Fruit fly (Drosophila melanogaster) whole organism, embryonic: ENCODE data around the gene CG1999.
A peak's percentile ranks its signal among the peaks of the same experiment; 100 is the strongest.

ENCODE experiments used
- Aef1 ChIP-seq: fragments of 200-800 bp; sonication (Bioruptor generic); IDR thresholded peaks from 3 replicates; pipeline ENCODE4 v1.3.6; 2022; ENCODE audit warnings: missing biosample characterization, missing genetic modification characterization
- Bgb ChIP-seq: fragments of 200-800 bp; sonication (Bioruptor generic); IDR thresholded peaks from 2 replicates; pipeline ENCODE4 v1.3.6; 2022; ENCODE audit warnings: missing biosample characterization, missing genetic modification characterization; ENCODE audit not compliant: partially characterized antibody
- Blimp-1 ChIP-seq: fragments of 200-800 bp; sonication (Bioruptor generic); optimal IDR thresholded peaks from 3 replicates; lab custom pipeline; 2018; ENCODE audit warnings: missing biosample characterization, missing genetic modification characterization, mild to moderate bottlenecking, moderate library complexity, missing genetic modification reagents
- CG13424 ChIP-seq: fragments of 200-800 bp; sonication (Bioruptor generic); optimal IDR thresholded peaks from 2 replicates; lab custom pipeline; 2019; ENCODE audit warnings: missing biosample characterization, mild to moderate bottlenecking, missing genetic modification characterization, moderate library complexity
- CG14014 ChIP-seq: fragments of 200-800 bp; sonication (Bioruptor generic); IDR thresholded peaks from 2 replicates; pipeline ENCODE4 v1.3.6; 2022; ENCODE audit warnings: missing biosample characterization, missing genetic modification characterization
- CG14441 ChIP-seq: fragments of 200-800 bp; sonication (Bioruptor generic); IDR thresholded peaks from 2 replicates; pipeline ENCODE4 v1.3.6; 2022; ENCODE audit warnings: missing biosample characterization, missing genetic modification characterization
- CG14710 ChIP-seq: fragments of 200-800 bp; sonication (Bioruptor generic); optimal IDR thresholded peaks from 3 replicates; lab custom pipeline; 2019; ENCODE audit warnings: missing biosample characterization, mild to moderate bottlenecking, missing genetic modification characterization, moderate library complexity
- CG14965 ChIP-seq: fragments of 200-800 bp; sonication (Bioruptor generic); optimal IDR thresholded peaks from 2 replicates; lab custom pipeline; 2016; ENCODE audit warnings: missing biosample characterization, missing genetic modification characterization, borderline replicate concordance
- CG18619 ChIP-seq: fragments of 200-800 bp; sonication (Bioruptor generic); optimal IDR thresholded peaks from 3 replicates; lab custom pipeline; 2017; ENCODE audit warnings: missing biosample characterization, mild to moderate bottlenecking, missing genetic modification characterization
- CG2199 ChIP-seq: fragments of 200-800 bp; sonication (Bioruptor generic); IDR thresholded peaks from 3 replicates; pipeline ENCODE4 v1.3.6; 2022; ENCODE audit warnings: missing biosample characterization, missing genetic modification characterization
- CG31224 ChIP-seq: fragments of 200-800 bp; sonication (Bioruptor generic); IDR thresholded peaks from 2 replicates; pipeline ENCODE4 v1.3.6; 2022; ENCODE audit warnings: missing biosample characterization, missing genetic modification characterization
- CG31441 ChIP-seq: fragments of 200-800 bp; sonication (Bioruptor generic); IDR thresholded peaks from 2 replicates; pipeline ENCODE4 v1.3.6; 2022; ENCODE audit warnings: missing biosample characterization, missing genetic modification characterization
- CG33557 ChIP-seq: fragments of 200-800 bp; sonication (Bioruptor generic); optimal IDR thresholded peaks from 2 replicates; lab custom pipeline; 2019; ENCODE audit warnings: missing biosample characterization, mild to moderate bottlenecking, missing genetic modification characterization, moderate library complexity
- CG6175 ChIP-seq: fragments of 200-800 bp; sonication (Bioruptor generic); IDR thresholded peaks from 3 replicates; pipeline ENCODE4 v1.3.6; 2022; ENCODE audit warnings: missing biosample characterization, missing genetic modification characterization
- CG7839 ChIP-seq: fragments of 200-800 bp; sonication (Bioruptor generic); optimal IDR thresholded peaks from 3 replicates; lab custom pipeline; 2018; ENCODE audit warnings: missing biosample characterization, mild to moderate bottlenecking, missing genetic modification characterization, moderate library complexity
- CG8478 ChIP-seq: fragments of >200 bp; optimal IDR thresholded peaks from 2 replicates; lab custom pipeline; 2018
- CG9797 ChIP-seq: fragments of 200-800 bp; sonication (Bioruptor generic); optimal IDR thresholded peaks from 3 replicates; lab custom pipeline; 2018; ENCODE audit warnings: missing biosample characterization, mild to moderate bottlenecking, missing genetic modification characterization
- CkIIα-i1 ChIP-seq: fragments of 200-800 bp; sonication (Bioruptor generic); IDR thresholded peaks from 2 replicates; pipeline ENCODE4 v1.3.6; 2022; ENCODE audit warnings: missing biosample characterization, missing genetic modification characterization
- D19A ChIP-seq: fragments of 200-800 bp; optimal IDR thresholded peaks from 3 replicates; lab custom pipeline; 2019; ENCODE audit warnings: missing biosample characterization, mild to moderate bottlenecking, missing genetic modification characterization, moderate library complexity
- Dip3 ChIP-seq: fragments of 200-800 bp; sonication (Bioruptor generic); optimal IDR thresholded peaks from 3 replicates; lab custom pipeline; 2016; ENCODE audit warnings: missing biosample characterization, missing genetic modification characterization
- HLH54F ChIP-seq: fragments of 200-800 bp; sonication (Bioruptor generic); optimal IDR thresholded peaks from 3 replicates; lab custom pipeline; 2016; ENCODE audit warnings: missing biosample characterization, missing genetic modification characterization
- Neu2 ChIP-seq: fragments of 200-800 bp; sonication (Bioruptor generic); optimal IDR thresholded peaks from 3 replicates; lab custom pipeline; 2016; ENCODE audit warnings: missing biosample characterization, missing genetic modification characterization, borderline replicate concordance
- NfI ChIP-seq: fragments of 200-800 bp; sonication (Bioruptor generic); optimal IDR thresholded peaks from 3 replicates; lab custom pipeline; 2018; ENCODE audit warnings: missing biosample characterization, mild to moderate bottlenecking, missing genetic modification characterization, moderate library complexity
- Sin3A ChIP-seq: fragments of >200 bp; optimal IDR thresholded peaks from 2 replicates; lab custom pipeline; 2018
- Sox100B ChIP-seq: fragments of 200-800 bp; sonication (Bioruptor generic); optimal IDR thresholded peaks from 3 replicates; lab custom pipeline; 2018; ENCODE audit warnings: missing biosample characterization, mild to moderate bottlenecking, missing genetic modification characterization
- bsh ChIP-seq, 2 experiments: fragments of 200-800 bp; sonication (Bioruptor generic); optimal IDR thresholded peaks; 2 replicates each; lab custom pipeline; 2017 to 2018; ENCODE audit warnings: mild to moderate bottlenecking in 2 of 2, missing biosample characterization in 2 of 2, missing genetic modification characterization in 2 of 2, moderate library complexity in 1 of 2
- chm ChIP-seq: fragments of 200-800 bp; sonication (Bioruptor generic); IDR thresholded peaks from 2 replicates; pipeline ENCODE4 v1.3.6; 2022; ENCODE audit warnings: missing biosample characterization, missing genetic modification characterization
- crol ChIP-seq: fragments of 200-800 bp; sonication (Bioruptor generic); IDR thresholded peaks from 2 replicates; pipeline ENCODE4 v1.3.6; 2022; ENCODE audit warnings: missing biosample characterization, missing genetic modification characterization
- disco-r ChIP-seq: fragments of 200-800 bp; sonication (Bioruptor generic); optimal IDR thresholded peaks from 2 replicates; lab custom pipeline; 2016; ENCODE audit warnings: missing biosample characterization, missing genetic modification characterization
- fu2 ChIP-seq: fragments of 200-800 bp; sonication (Bioruptor generic); optimal IDR thresholded peaks from 2 replicates; lab custom pipeline; 2016; ENCODE audit warnings: missing biosample characterization, missing genetic modification characterization
- gsb-n ChIP-seq: fragments of 200-800 bp; sonication (Bioruptor generic); optimal IDR thresholded peaks from 3 replicates; lab custom pipeline; 2018; ENCODE audit warnings: missing biosample characterization, mild to moderate bottlenecking, missing genetic modification characterization
- her ChIP-seq: fragments of 200-800 bp; sonication (Bioruptor generic); optimal IDR thresholded peaks from 2 replicates; lab custom pipeline; 2016; ENCODE audit warnings: missing biosample characterization, missing genetic modification characterization
- lola ChIP-seq, 3 experiments: fragments of >200 bp in 2 of 3; fragments of 200-800 bp in 1 of 3; sonication (Bioruptor generic) in 1 of 3; optimal IDR thresholded peaks; 2 replicates each; lab custom pipeline; 2017 to 2019; ENCODE audit warnings: missing biosample characterization in 3 of 3, missing genetic modification characterization in 3 of 3, mild to moderate bottlenecking in 1 of 3, moderate library complexity in 1 of 3
- maf-S ChIP-seq: fragments of 200-800 bp; sonication (Bioruptor generic); optimal IDR thresholded peaks from 2 replicates; lab custom pipeline; 2016; ENCODE audit warnings: missing biosample characterization, missing genetic modification characterization
- mld ChIP-seq: fragments of 200-800 bp; sonication (Bioruptor generic); IDR thresholded peaks from 3 replicates; pipeline ENCODE4 v1.3.6; 2022; ENCODE audit warnings: missing biosample characterization, missing genetic modification characterization; ENCODE audit not compliant: partially characterized antibody
- nerfin-1 ChIP-seq: fragments of 200-800 bp; sonication (Bioruptor generic); optimal IDR thresholded peaks from 3 replicates; lab custom pipeline; 2019; ENCODE audit warnings: missing biosample characterization, mild to moderate bottlenecking, missing genetic modification characterization, moderate library complexity
- nmo ChIP-seq: fragments of 200-800 bp; sonication (Bioruptor generic); optimal IDR thresholded peaks from 2 replicates; lab custom pipeline; 2018; ENCODE audit warnings: missing biosample characterization, mild to moderate bottlenecking, missing genetic modification characterization, moderate library complexity
- p53 ChIP-seq: fragments of 200-800 bp; sonication (Bioruptor generic); optimal IDR thresholded peaks from 2 replicates; lab custom pipeline; 2016; ENCODE audit warnings: missing biosample characterization, missing genetic modification characterization
- peb ChIP-seq: fragments of 200-800 bp; sonication (Bioruptor generic); IDR thresholded peaks from 2 replicates; pipeline ENCODE4 v1.3.6; 2022; ENCODE audit warnings: missing biosample characterization, missing genetic modification characterization
- pum ChIP-seq: fragments of 200-800 bp; sonication (Bioruptor generic); optimal IDR thresholded peaks from 2 replicates; lab custom pipeline; 2016; ENCODE audit warnings: missing biosample characterization, missing genetic modification characterization
- salm ChIP-seq: fragments of 200-800 bp; sonication (Bioruptor generic); optimal IDR thresholded peaks from 2 replicates; lab custom pipeline; 2018; ENCODE audit warnings: missing biosample characterization, mild to moderate bottlenecking, missing genetic modification characterization
- sens-2 ChIP-seq: fragments of 200-800 bp; sonication (Bioruptor generic); IDR thresholded peaks from 2 replicates; pipeline ENCODE4 v1.3.6; 2022; ENCODE audit warnings: missing biosample characterization, missing genetic modification characterization
- sug ChIP-seq: fragments of 200-800 bp; optimal IDR thresholded peaks from 2 replicates; lab custom pipeline; 2019; ENCODE audit warnings: missing biosample characterization, mild to moderate bottlenecking, missing genetic modification characterization, moderate library complexity
- tio ChIP-seq: fragments of 200-800 bp; sonication (Bioruptor generic); optimal IDR thresholded peaks from 2 replicates; lab custom pipeline; 2017; ENCODE audit warnings: missing biosample characterization, missing genetic modification characterization, inconsistent platforms
- toy ChIP-seq: fragments of 200-800 bp; sonication (Bioruptor generic); IDR thresholded peaks from 2 replicates; pipeline ENCODE4 v1.3.6; 2022; ENCODE audit warnings: missing biosample characterization, missing genetic modification characterization
- trh ChIP-seq: fragments of 200-800 bp; sonication (Bioruptor generic); optimal IDR thresholded peaks from 2 replicates; lab custom pipeline; 2016; ENCODE audit warnings: missing biosample characterization, missing genetic modification characterization
- zen ChIP-seq: fragments of 200-800 bp; sonication (Bioruptor generic); optimal IDR thresholded peaks from 3 replicates; lab custom pipeline; 2018; ENCODE audit warnings: missing biosample characterization, mild to moderate bottlenecking, missing genetic modification characterization, moderate library complexity
- zf30C ChIP-seq: fragments of 200-800 bp; sonication (Bioruptor generic); optimal IDR thresholded peaks from 3 replicates; lab custom pipeline; 2018; ENCODE audit warnings: missing biosample characterization, mild to moderate bottlenecking, missing genetic modification characterization

CG1999 gene

dm6 chrX:7336962-7337844 lies 21.4 kb upstream of the CG1999 start, which contains the start of gene CBP (continued):
- TF ChIP-seq lola (GFP tag; optimal IDR thresholded peaks at IDR 0.05; lab: Kevin White, UChicago) (peak in 2 of 3 experiments; percentile 10 to 98), toy (GFP tag; lab: Robert Waterston, UW) (peak; percentile 80), pum (GFP tag; lab: Kevin White, UChicago) (peak; percentile 98), CG31224 (GFP tag; lab: Robert Waterston, UW) (peak; percentile 89), disco-r (GFP tag; lab: Kevin White, UChicago) (peak; percentile 94), HLH54F (GFP tag; lab: Kevin White, UChicago) (peak; percentile 93), D19A (tag; lab: Kevin White, UChicago) (peak; percentile 97), CG13424 (tag; lab: Kevin White, UChicago) (peak; percentile 98), Dip3 (peak; percentile 91), CG7839 (tag; lab: Kevin White, UChicago) (peak; percentile 99), CG9797 (GFP tag; lab: Kevin White, UChicago) (peak; percentile 50), maf-S (peak; percentile 96), gsb-n (tag; lab: Kevin White, UChicago) (peak; percentile 99), zf30C (no peak), CG33557 (GFP tag; lab: Kevin White, UChicago) (peak; percentile 98), Sox100B (peak; percentile 98), Neu2 (GFP tag; lab: Kevin White, UChicago) (peak; percentile 92), CG31441 (GFP tag; lab: Robert Waterston, UW) (peak; percentile 95), zen (tag; lab: Kevin White, UChicago) (peak; percentile 98), CG14014 (GFP tag; lab: Robert Waterston, UW) (peak; percentile 93), bsh (GFP tag; optimal IDR thresholded peaks at IDR 0.05; lab: Kevin White, UChicago) (peak; percentile 95 to 99), CG8478 (lab: Kevin White, UChicago) (no peak), Bgb (0 out of 2 replicates have a peak, but pooled peaks have one; percentile 15), Blimp-1 (GFP tag; lab: Kevin White, UChicago) (peak; percentile 97), Aef1 (peak; percentile 92), CG18619 (peak; percentile 97), NfI (GFP tag; lab: Kevin White, UChicago) (peak; percentile 97), CG14441 (peak; percentile 93), her (GFP tag; lab: Kevin White, UChicago) (peak; percentile 95), tio (GFP tag; lab: Kevin White, UChicago) (peak; percentile 97), p53 (GFP tag; lab: Kevin White, UChicago) (peak; percentile 93), CG14710 (tag; lab: Kevin White, UChicago) (peak; percentile 98), nmo (peak; percentile 99), fu2 (GFP tag; lab: Kevin White, UChicago) (peak; percentile 93), sens-2 (peak; percentile 95), trh (peak; percentile 92), Sin3A (lab: Kevin White, UChicago) (no peak), peb (peak; percentile 95), CG2199 (GFP tag; lab: Robert Waterston, UW) (peak; percentile 96), CG6175 (GFP tag; lab: Robert Waterston, UW) (peak; percentile 82; the same call in 2 of the 3 replicates), CkIIα-i1 (GFP tag; lab: Robert Waterston, UW) (0 out of 2 replicates have a peak, but pooled peaks have one; percentile 53), salm (tag; lab: Kevin White, UChicago) (peak; percentile 98), chm (GFP tag; lab: Robert Waterston, UW) (peak; percentile 96), mld (GFP tag; lab: Robert Waterston, UW) (no peak), crol (peak; percentile 95), sug (tag; lab: Kevin White, UChicago) (peak; percentile 94), CG14965 (peak; percentile 79), nerfin-1 (tag; lab: Kevin White, UChicago) (peak; percentile 96)
